Worm (Caenorhabditis elegans): Measurements from ENCODE around the gene W04G3.7.

The W04G3.7 gene

DNA sequence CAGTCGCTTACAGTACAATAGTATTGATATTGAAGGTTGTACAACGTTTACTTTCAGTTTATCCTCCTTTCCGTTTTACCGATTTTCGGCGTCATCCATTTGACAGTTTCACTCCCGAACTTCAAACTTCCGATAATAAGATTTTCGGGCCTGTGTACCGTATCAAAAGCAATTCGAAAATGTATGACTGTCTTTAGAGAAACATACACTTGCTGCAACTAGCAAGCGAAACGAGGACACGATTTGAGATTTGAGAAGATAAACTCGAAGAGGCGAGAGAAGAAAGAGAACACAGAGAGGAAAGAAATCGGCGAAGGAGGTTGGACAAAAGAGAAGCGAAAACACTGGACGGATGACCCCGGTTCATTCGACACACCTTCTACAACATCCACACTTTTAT, 23.2 kb downstream of the W04G3.7 start, which contains the start of gene lpr-5:
lpr-5 (plus strand) TSS at position 220 of the 400 bp plus-strand sequence.
- TF ChIP-seq sdc-2 (tag; optimal IDR thresholded peaks at IDR 0.05) (no peak), pat-9 (tag; optimal IDR thresholded peaks at IDR 0.05) (no peak), unc-86 (tag; optimal IDR thresholded peaks at IDR 0.05) (no peak), zip-5 (tag; optimal IDR thresholded peaks at IDR 0.05) (no peak), ceh-18 (tag; optimal IDR thresholded peaks at IDR 0.05) (no peak), fax-1 (tag; optimal IDR thresholded peaks at IDR 0.05) (no peak), ceh-31 (tag; optimal IDR thresholded peaks at IDR 0.05) (no peak), pha-4 (tag; optimal IDR thresholded peaks at IDR 0.05) (no peak), ceh-6 (GFP tag; optimal IDR thresholded peaks at IDR 0.05) (no peak), ceh-2 (tag; optimal IDR thresholded peaks at IDR 0.05) (no peak), ceh-30 (tag; optimal IDR thresholded peaks at IDR 0.05) (no peak)

ce11 chrX:11060940-11061339, 24.1 kb downstream of the W04G3.7 start:
- TF ChIP-seq elt-4 (tag; optimal IDR thresholded peaks at IDR 0.05) (no peak), lin-11 (tag; optimal IDR thresholded peaks at IDR 0.05) (no peak), hlh-30 (tag; optimal IDR thresholded peaks at IDR 0.05; ENCODE audit: insufficient read depth) (no peak)

- TF ChIP-seq ama-1 (optimal IDR thresholded peaks at IDR 0.05) (peak; percentile 19), sox-2 (GFP tag; IDR thresholded peaks at IDR 0.05) (no peak), T23F11.4 (GFP tag; optimal IDR thresholded peaks at IDR 0.05) (no peak), C08G9.2 (tag; optimal IDR thresholded peaks at IDR 0.05) (no peak), elt-2 (tag; optimal IDR thresholded peaks at IDR 0.05) (no peak), K02D7.2 (tag; optimal IDR thresholded peaks at IDR 0.05) (no peak), ceh-9 (tag; optimal IDR thresholded peaks at IDR 0.05) (no peak), ceh-45 (GFP tag; IDR thresholded peaks at IDR 0.05) (no peak), dmd-4 (tag; optimal IDR thresholded peaks at IDR 0.05; ENCODE audit: borderline replicate concordance) (no peak), nfya-1 (tag; optimal IDR thresholded peaks at IDR 0.05) (no peak), pha-4 (tag; optimal IDR thresholded peaks at IDR 0.05) (no peak), fax-1 (tag; optimal IDR thresholded peaks at IDR 0.05) (no peak), unc-86 (tag; optimal IDR thresholded peaks at IDR 0.05) (no peak), zip-5 (tag; optimal IDR thresholded peaks at IDR 0.05) (no peak), pat-9 (tag; optimal IDR thresholded peaks at IDR 0.05) (no peak), C38D4.7 (GFP tag; optimal IDR thresholded peaks at IDR 0.05) (no peak), ceh-31 (tag; optimal IDR thresholded peaks at IDR 0.05) (peak; percentile 2), ceh-19 (GFP tag; optimal IDR thresholded peaks at IDR 0.05) (no peak)
Measured at ce11 chrX:11059744-11060143, 25.3 kb downstream of the W04G3.7 start, which contains the start of gene lpr-6. TSS of gene lpr-6 (plus strand) at chrX:11059994.

DNA sequence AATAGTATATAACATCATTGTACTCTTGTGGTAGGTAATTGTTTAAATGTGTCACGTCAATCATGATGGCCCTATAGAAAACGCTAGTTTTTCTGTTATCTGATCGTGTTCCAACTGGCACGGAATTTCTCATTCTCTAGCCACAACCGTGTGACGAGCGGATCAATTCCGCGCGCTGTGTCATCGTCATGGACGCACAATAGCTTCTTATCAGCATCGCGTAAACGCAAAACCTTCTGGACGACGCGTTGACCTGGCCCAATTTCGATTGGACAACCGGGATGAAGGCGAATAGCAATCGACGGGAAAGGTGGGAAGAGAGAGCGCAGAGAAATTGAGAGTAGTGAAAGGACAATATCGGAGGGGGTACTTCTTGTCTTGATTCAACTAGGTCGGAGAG, 28.0 kb downstream of the W04G3.7 start, which contains the start of gene lpr-3:
lpr-3 (plus strand) TSS at position 374 of the 400 bp plus-strand sequence.
- TF ChIP-seq madf-2 (tag; optimal IDR thresholded peaks at IDR 0.05) (no peak), pha-2 (tag; optimal IDR thresholded peaks at IDR 0.05) (no peak), dve-1 (tag; optimal IDR thresholded peaks at IDR 0.05) (no peak), ceh-45 (GFP tag; IDR thresholded peaks at IDR 0.05) (no peak), nhr-11 (tag; optimal IDR thresholded peaks at IDR 0.05) (no peak), pros-1 (tag; optimal IDR thresholded peaks at IDR 0.05) (peak; percentile 0), nfya-1 (tag; optimal IDR thresholded peaks at IDR 0.05) (peak; percentile 54), ceh-31 (tag; optimal IDR thresholded peaks at IDR 0.05) (peak; percentile 4), fkh-6 (tag; optimal IDR thresholded peaks at IDR 0.05) (no peak), elt-2 (tag; optimal IDR thresholded peaks at IDR 0.05) (no peak), ahr-1 (tag; optimal IDR thresholded peaks at IDR 0.05) (no peak), odd-2 (tag; optimal IDR thresholded peaks at IDR 0.05) (no peak), C38D4.7 (GFP tag; optimal IDR thresholded peaks at IDR 0.05) (no peak), ref-2 (tag; optimal IDR thresholded peaks at IDR 0.05) (no peak), dmd-4 (tag; optimal IDR thresholded peaks at IDR 0.05; ENCODE audit: borderline replicate concordance) (no peak), unc-86 (tag; optimal IDR thresholded peaks at IDR 0.05) (no peak), lin-11 (tag; optimal IDR thresholded peaks at IDR 0.05) (no peak), unc-42 (tag; optimal IDR thresholded peaks at IDR 0.05) (no peak), zip-5 (tag; optimal IDR thresholded peaks at IDR 0.05) (no peak), sox-4 (tag; optimal IDR thresholded peaks at IDR 0.05) (no peak), ceh-14 (tag; optimal IDR thresholded peaks at IDR 0.05) (no peak), unc-55 (GFP tag; optimal IDR thresholded peaks at IDR 0.05) (peak; percentile 63), Y22D7AL.16 (tag; optimal IDR thresholded peaks at IDR 0.05) (no peak), T23F11.4 (GFP tag; optimal IDR thresholded peaks at IDR 0.05) (no peak), gmeb-2 (tag; optimal IDR thresholded peaks at IDR 0.05) (no peak), ztf-16 (tag; optimal IDR thresholded peaks at IDR 0.05) (no peak), pag-3 (tag; optimal IDR thresholded peaks at IDR 0.05; ENCODE audit: borderline replicate concordance) (no peak), hlh-30 (tag; optimal IDR thresholded peaks at IDR 0.05; ENCODE audit: insufficient read depth) (no peak), fkh-10 (GFP tag; optimal IDR thresholded peaks at IDR 0.05) (no peak), F13H6.1 (tag; optimal IDR thresholded peaks at IDR 0.05) (no peak), rnt-1 (tag; optimal IDR thresholded peaks at IDR 0.05) (peak; percentile 74), ceh-18 (tag; optimal IDR thresholded peaks at IDR 0.05) (no peak)

Measured in whole organism, late embryonic.